Worm (Caenorhabditis elegans) whole organism, L4 larva: ENCODE measurements around the gene C37C3.12.

Experiments used
- D1046.2 ChIP-seq: fragments of 200-800 bp; sonication (Bioruptor generic); IDR thresholded peaks from 2 replicates; pipeline ENCODE4 v1.3.6; 2022; ENCODE audit warnings: missing genetic modification characterization, missing compliant biosample characterization
- F10B5.3 ChIP-seq: sonication (generic microtip); optimal IDR thresholded peaks from 2 replicates; lab custom pipeline; 2016; ENCODE audit warnings: mild to moderate bottlenecking, missing genetic modification characterization, missing compliant biosample characterization
- F26F4.8 ChIP-seq: fragments of 200-800 bp; sonication (Bioruptor generic); conservative IDR thresholded peaks from 2 replicates; pipeline ENCODE4 v1.3.6; 2022; ENCODE audit warnings: missing genetic modification characterization, missing compliant biosample characterization
- F37D6.2 ChIP-seq: sonication (generic microtip); optimal IDR thresholded peaks from 2 replicates; lab custom pipeline; 2016; ENCODE audit warnings: mild to moderate bottlenecking, missing genetic modification characterization, missing compliant biosample characterization
- F44E2.7 ChIP-seq: fragments of 200-800 bp; sonication (Bioruptor generic); IDR thresholded peaks from 2 replicates; pipeline ENCODE4 v2.1.2; 2022; ENCODE audit warnings: missing genetic modification characterization, missing compliant biosample characterization
- T20F7.1 ChIP-seq: fragments of 200-800 bp; sonication (Bioruptor generic); optimal IDR thresholded peaks from 2 replicates; lab custom pipeline; 2018; ENCODE audit warnings: mild to moderate bottlenecking, missing genetic modification characterization, missing compliant biosample characterization
- T26A8.4 ChIP-seq: fragments of 200-800 bp; sonication (Bioruptor generic); IDR thresholded peaks from 2 replicates; pipeline ENCODE4 v1.3.6; 2022; ENCODE audit warnings: missing genetic modification characterization, missing compliant biosample characterization
- Y48G9A.11 ChIP-seq: fragments of 200-800 bp; sonication (Bioruptor generic); IDR thresholded peaks from 2 replicates; pipeline ENCODE4 v1.3.6; 2022; ENCODE audit warnings: missing genetic modification reagents, missing genetic modification characterization, missing compliant biosample characterization
- Y5F2A.4 ChIP-seq: fragments of 200-800 bp; sonication (Bioruptor generic); optimal IDR thresholded peaks from 2 replicates; lab custom pipeline; 2018; ENCODE audit warnings: mild to moderate bottlenecking, missing genetic modification characterization, missing compliant biosample characterization
- Y75B8A.6 ChIP-seq: fragments of 200-800 bp; sonication (Bioruptor generic); IDR thresholded peaks from 2 replicates; pipeline ENCODE4 v1.3.6; 2022; ENCODE audit warnings: missing genetic modification reagents, missing genetic modification characterization, missing compliant biosample characterization
- aha-1 ChIP-seq: fragments of 150-350 bp; peaks from one replicate; lab custom pipeline; 2014; ENCODE audit warnings: missing biosample characterization, missing genetic modification characterization
- ama-1 ChIP-seq: fragments of 150-350 bp; optimal IDR thresholded peaks from 2 replicates; lab custom pipeline; 2014; ENCODE audit warnings: inconsistent platforms, mixed read lengths
- arid-1 ChIP-seq: fragments of 200-800 bp; sonication (Bioruptor generic); conservative IDR thresholded peaks from 2 replicates; pipeline ENCODE4 v1.3.6; 2022; ENCODE audit warnings: missing genetic modification reagents, missing genetic modification characterization, missing compliant biosample characterization
- ceh-44 ChIP-seq: fragments of 200-800 bp; sonication (Bioruptor generic); IDR thresholded peaks from 2 replicates; pipeline ENCODE4 v1.3.6; 2022; ENCODE audit warnings: missing genetic modification reagents, missing genetic modification characterization, missing compliant biosample characterization
- ces-1 ChIP-seq: fragments of 150-350 bp; sonication (generic microtip); optimal IDR thresholded peaks from 4 replicates; lab custom pipeline; 2014; ENCODE audit warnings: missing biosample characterization, missing genetic modification reagents, missing genetic modification characterization
- cey-2 ChIP-seq: sonication (generic microtip); optimal IDR thresholded peaks from 3 replicates; lab custom pipeline; 2017; ENCODE audit warnings: missing genetic modification characterization, mild to moderate bottlenecking, missing compliant biosample characterization, antibody characterized with exemption, borderline replicate concordance; ENCODE audit not compliant: insufficient read depth
- ctbp-1 ChIP-seq: fragments of 200-800 bp; sonication (Bioruptor generic); IDR thresholded peaks from 2 replicates; pipeline ENCODE4 v1.3.6; 2022; ENCODE audit warnings: missing genetic modification reagents, missing genetic modification characterization, missing compliant biosample characterization
- daf-12 ChIP-seq: fragments of 150-350 bp; optimal IDR thresholded peaks from 2 replicates; lab custom pipeline; 2014; ENCODE audit warnings: missing biosample characterization, missing genetic modification reagents, missing genetic modification characterization
- daf-8 ChIP-seq: fragments of 200-800 bp; sonication (Bioruptor generic); IDR thresholded peaks from 2 replicates; pipeline ENCODE4 v1.3.6; 2022; ENCODE audit warnings: missing genetic modification characterization, missing compliant biosample characterization
- dmd-8 ChIP-seq: fragments of 200-800 bp; sonication (Bioruptor generic); IDR thresholded peaks from 2 replicates; pipeline ENCODE4 v1.3.6; 2022; ENCODE audit warnings: missing genetic modification characterization, missing compliant biosample characterization
- duxl-1 ChIP-seq: sonication (generic microtip); optimal IDR thresholded peaks from 2 replicates; lab custom pipeline; 2016; ENCODE audit warnings: mild to moderate bottlenecking, missing genetic modification characterization, moderate library complexity, missing compliant biosample characterization; ENCODE audit not compliant: poor library complexity
- dve-1 ChIP-seq: sonication (generic microtip); optimal IDR thresholded peaks from 2 replicates; lab custom pipeline; 2017; ENCODE audit warnings: antibody characterized with exemption, mild to moderate bottlenecking, missing genetic modification characterization, missing compliant biosample characterization; ENCODE audit not compliant: insufficient read depth
- egl-27 ChIP-seq: sonication (generic microtip); optimal IDR thresholded peaks from 3 replicates; lab custom pipeline; 2017; ENCODE audit warnings: missing biosample characterization, missing genetic modification reagents, missing genetic modification characterization
- hlh-11 ChIP-seq: fragments of 200-800 bp; sonication (Bioruptor generic); optimal IDR thresholded peaks from 2 replicates; lab custom pipeline; 2018; ENCODE audit warnings: mild to moderate bottlenecking, missing genetic modification characterization, missing compliant biosample characterization
- jun-1 ChIP-seq: fragments of 150-350 bp; optimal IDR thresholded peaks from 2 replicates; lab custom pipeline; 2014; ENCODE audit warnings: missing biosample characterization, missing genetic modification reagents, missing genetic modification characterization
- lim-7 ChIP-seq: fragments of 200-800 bp; sonication (Bioruptor generic); IDR thresholded peaks from 2 replicates; pipeline ENCODE4 v1.3.6; 2022; ENCODE audit warnings: missing genetic modification characterization, missing compliant biosample characterization
- lin-1 ChIP-seq: fragments of 200-800 bp; sonication (Bioruptor generic); IDR thresholded peaks from 2 replicates; pipeline ENCODE4 v1.3.6; 2022; ENCODE audit warnings: missing genetic modification reagents, missing genetic modification characterization, missing compliant biosample characterization
- lin-13 ChIP-seq: fragments of 150-350 bp; optimal IDR thresholded peaks from 2 replicates; lab custom pipeline; 2014; ENCODE audit warnings: missing biosample characterization, missing genetic modification reagents, missing genetic modification characterization
- lin-15B ChIP-seq: fragments of 150-350 bp; sonication (generic microtip); optimal IDR thresholded peaks from 3 replicates; lab custom pipeline; 2014; ENCODE audit warnings: missing biosample characterization, missing genetic modification characterization
- lin-39 ChIP-seq: fragments of 150-350 bp; optimal IDR thresholded peaks from 2 replicates; lab custom pipeline; 2014; ENCODE audit warnings: missing biosample characterization, missing genetic modification reagents, missing genetic modification characterization
- lir-3 ChIP-seq: sonication (generic microtip); optimal IDR thresholded peaks from 2 replicates; lab custom pipeline; 2016; ENCODE audit warnings: mild to moderate bottlenecking, missing genetic modification characterization, missing compliant biosample characterization
- lsy-2 ChIP-seq, 2 experiments: fragments of 150-350 bp in 1 of 2; sonication (generic microtip) in 1 of 2; optimal IDR thresholded peaks; 2 replicates each; lab custom pipeline; 2014 to 2017; ENCODE audit warnings: missing biosample characterization in 2 of 2, missing genetic modification characterization in 2 of 2
- mdl-1 ChIP-seq, 2 experiments: fragments of 150-350 bp in 1 of 2; sonication (generic microtip) in 1 of 2; optimal IDR thresholded peaks; 2 replicates each; lab custom pipeline; 2014 to 2017; ENCODE audit warnings: missing biosample characterization in 2 of 2, missing genetic modification characterization in 2 of 2
- mes-2 ChIP-seq: sonication (generic microtip); optimal IDR thresholded peaks from 2 replicates; lab custom pipeline; 2016; ENCODE audit warnings: missing genotype, mild to moderate bottlenecking, missing genetic modification characterization, missing compliant biosample characterization; ENCODE audit not compliant: poor library complexity, severe bottlenecking
- mxl-2 ChIP-seq: fragments of 200-800 bp; sonication (Bioruptor generic); conservative IDR thresholded peaks from 2 replicates; pipeline ENCODE4 v1.3.6; 2022; ENCODE audit warnings: missing genetic modification reagents, missing genetic modification characterization, missing compliant biosample characterization
- nhr-10 ChIP-seq: fragments of 150-350 bp; optimal IDR thresholded peaks from 2 replicates; lab custom pipeline; 2014; ENCODE audit warnings: missing biosample characterization, missing genetic modification characterization
- nhr-102 ChIP-seq: sonication (generic microtip); optimal IDR thresholded peaks from 2 replicates; lab custom pipeline; 2016; ENCODE audit warnings: mild to moderate bottlenecking, missing genetic modification characterization, moderate library complexity, missing compliant biosample characterization
- nhr-11 ChIP-seq: fragments of 150-350 bp; optimal IDR thresholded peaks from 2 replicates; lab custom pipeline; 2014; ENCODE audit warnings: missing biosample characterization, missing genetic modification characterization
- nhr-237 ChIP-seq: sonication (generic microtip); optimal IDR thresholded peaks from 2 replicates; lab custom pipeline; 2017; ENCODE audit warnings: missing biosample characterization, missing genetic modification characterization
- nhr-25 ChIP-seq: sonication (generic microtip); optimal IDR thresholded peaks from 2 replicates; lab custom pipeline; 2017; ENCODE audit warnings: missing genetic modification characterization, mild to moderate bottlenecking, missing compliant biosample characterization, antibody characterized with exemption, moderate library complexity, borderline replicate concordance; ENCODE audit not compliant: insufficient read depth
- nhr-41 ChIP-seq: fragments of 200-800 bp; sonication (Bioruptor generic); IDR thresholded peaks from 2 replicates; pipeline ENCODE4 v1.3.6; 2022; ENCODE audit warnings: missing genetic modification reagents, missing genetic modification characterization, missing compliant biosample characterization
- nhr-42 ChIP-seq: fragments of 200-800 bp; sonication (Bioruptor generic); IDR thresholded peaks from 2 replicates; pipeline ENCODE4 v1.3.6; 2022; ENCODE audit warnings: missing genetic modification characterization, missing compliant biosample characterization
- nhr-48 ChIP-seq: sonication (generic microtip); optimal IDR thresholded peaks from 2 replicates; lab custom pipeline; 2016; ENCODE audit warnings: mild to moderate bottlenecking, missing genetic modification characterization, missing compliant biosample characterization
- nhr-76 ChIP-seq: fragments of 150-350 bp; optimal IDR thresholded peaks from 2 replicates; lab custom pipeline; 2014; ENCODE audit warnings: missing biosample characterization, missing genetic modification characterization
- pha-4 ChIP-seq, 2 experiments: fragments of 150-350 bp in 1 of 2; fragments of 200-800 bp in 1 of 2; sonication (Bioruptor generic) in 1 of 2; IDR thresholded peaks in 1 of 2; optimal IDR thresholded peaks in 1 of 2; 2 replicates each; pipeline versions ENCODE4 v1.3.6 to Lab custom; 2014 to 2022; ENCODE audit warnings: missing genetic modification characterization in 2 of 2, missing genetic modification reagents in 2 of 2, missing biosample characterization in 1 of 2, missing compliant biosample characterization in 1 of 2
- rbr-2 ChIP-seq: sonication (generic microtip); optimal IDR thresholded peaks from 2 replicates; lab custom pipeline; 2016; ENCODE audit warnings: missing genotype, missing genetic modification characterization, missing compliant biosample characterization
- tag-97 ChIP-seq: fragments of 200-800 bp; sonication (Bioruptor generic); IDR thresholded peaks from 2 replicates; pipeline ENCODE4 v1.3.6; 2022; ENCODE audit warnings: missing genetic modification characterization, missing compliant biosample characterization
- zfp-3 ChIP-seq: fragments of 200-800 bp; sonication (Bioruptor generic); conservative IDR thresholded peaks from 2 replicates; pipeline ENCODE4 v1.3.6; 2022; ENCODE audit warnings: missing genetic modification reagents, missing genetic modification characterization, missing compliant biosample characterization

C37C3.12 gene

DNA sequence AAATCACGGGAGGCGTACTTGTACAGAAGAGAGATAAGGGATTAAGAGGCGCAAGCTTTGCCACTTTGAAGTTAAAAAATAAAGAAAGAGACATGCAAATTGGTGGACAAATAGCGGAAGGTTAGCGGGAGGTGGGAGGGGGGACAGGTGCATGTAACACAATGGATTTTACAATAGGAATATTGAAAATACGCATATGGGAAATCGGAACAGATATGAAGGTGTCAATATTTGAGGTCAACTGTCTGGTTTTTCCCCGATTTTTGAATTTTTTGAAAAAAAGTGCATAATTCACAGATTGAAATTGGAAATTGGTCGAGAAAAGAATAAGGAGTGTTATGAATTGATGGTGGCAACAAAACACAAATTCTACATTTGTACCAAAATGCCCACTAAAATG lies 22.4 kb upstream of the C37C3.12 start, which contains the start of gene C37C3.17 (continued):
- TF ChIP-seq mdl-1 (tag; optimal IDR thresholded peaks at IDR 0.05; lab: Kevin White, UChicago) (no peak), arid-1 (GFP tag; lab: Robert Waterston, UW) (no peak), nhr-25 (tag; lab: Kevin White, UChicago) (no peak), daf-12 (tag; lab: Kevin White, UChicago) (no peak), cey-2 (tag; lab: Kevin White, UChicago) (no peak)

DNA sequence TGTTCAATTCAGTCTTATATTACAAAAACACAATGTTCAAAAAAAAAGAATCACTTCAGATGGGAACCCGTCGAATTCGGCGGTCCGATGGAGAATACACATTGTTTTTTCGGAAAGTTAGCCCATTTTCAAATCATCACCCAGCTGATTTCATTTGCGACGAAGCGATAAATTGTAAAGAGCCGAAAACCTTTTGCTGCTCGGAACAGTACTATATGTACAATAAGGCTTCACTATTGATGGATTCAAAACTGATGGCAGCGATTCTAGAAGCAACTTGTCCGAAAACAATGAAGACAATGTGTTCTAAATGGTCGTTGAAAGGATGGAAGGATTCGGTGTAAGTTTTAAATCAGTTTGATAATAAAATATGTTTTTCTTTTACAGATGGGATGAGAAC lies 18.5 kb upstream of the C37C3.12 start, which contains the start of gene C37C3.1:
Gene C37C3.1 (plus strand): TSS at position 33 of the 400 bp plus-strand sequence.
- no peak for TF ChIP-seq T20F7.1 (GFP tag; lab: Kevin White, UChicago)
- 0 out of 2 replicates have a peak, but pooled peaks have one; percentile 13 for TF ChIP-seq daf-8 (GFP tag; lab: Robert Waterston, UW)
- no peak for TF ChIP-seq egl-27 (tag; lab: Kevin White, UChicago)
- peak; percentile 14 for TF ChIP-seq dve-1 (tag; lab: Kevin White, UChicago)
- peak; percentile 94 for TF ChIP-seq aha-1 (tag; lab: Kevin White, UChicago)
- peak; percentile 15 for TF ChIP-seq nhr-48 (tag; lab: Kevin White, UChicago)
- peak; percentile 24 for TF ChIP-seq Y5F2A.4
- no peak for TF ChIP-seq Y75B8A.6 (GFP tag; lab: Robert Waterston, UW)
- peak; percentile 84 for TF ChIP-seq ama-1 (lab: Kevin White, UChicago)
- no peak for TF ChIP-seq Y48G9A.11 (GFP tag; lab: Robert Waterston, UW)
- TF ChIP-seq lin-13 (GFP tag; lab: Kevin White, UChicago) = peak; percentile 57
- TF ChIP-seq zfp-3 (GFP tag; lab: Robert Waterston, UW) = 0 out of 2 replicates have a peak, but pooled peaks have one; percentile 47
- no peak; the same call in 1 of the 2 replicates for TF ChIP-seq lin-1
- TF ChIP-seq ctbp-1 (GFP tag; lab: Robert Waterston, UW) = 0 out of 2 replicates have a peak, but pooled peaks have one; percentile 49
- no peak for TF ChIP-seq mxl-2 (GFP tag; lab: Robert Waterston, UW)
- TF ChIP-seq F44E2.7 (GFP tag; lab: Robert Waterston, UW) = no peak
- no peak for TF ChIP-seq lir-3
- TF ChIP-seq F10B5.3 (tag; lab: Kevin White, UChicago) = peak; percentile 59
- TF ChIP-seq hlh-11 (tag; lab: Kevin White, UChicago) = no peak
- TF ChIP-seq tag-97 = no peak
- no peak for TF ChIP-seq nhr-10 (tag; lab: Kevin White, UChicago)
- TF ChIP-seq ces-1 (GFP tag; lab: Kevin White, UChicago) = no peak
- TF ChIP-seq F37D6.2 (tag; lab: Kevin White, UChicago) = no peak
- TF ChIP-seq lin-39 (tag; lab: Kevin White, UChicago) = no peak
- no peak for TF ChIP-seq nhr-41 (GFP tag; lab: Robert Waterston, UW)
- TF ChIP-seq F26F4.8 (GFP tag; lab: Robert Waterston, UW) = no peak
- no peak for TF ChIP-seq nhr-76
- no peak for TF ChIP-seq pha-4 (GFP tag; IDR thresholded peaks at IDR 0.05; lab: Robert Waterston, UW)
- TF ChIP-seq pha-4 (tag; optimal IDR thresholded peaks at IDR 0.05; lab: Kevin White, UChicago) = no peak
- peak in 1 of 2 experiments; percentile 59 for TF ChIP-seq lsy-2 (tag; optimal IDR thresholded peaks at IDR 0.05; lab: Kevin White, UChicago)
- no peak for TF ChIP-seq D1046.2 (GFP tag; lab: Robert Waterston, UW)
- TF ChIP-seq duxl-1 (tag; lab: Kevin White, UChicago) = no peak
- TF ChIP-seq nhr-102 (tag; lab: Kevin White, UChicago) = peak; percentile 69
- peak; percentile 81 for TF ChIP-seq T26A8.4 (GFP tag; lab: Robert Waterston, UW)
- TF ChIP-seq lin-15B (tag; lab: Kevin White, UChicago) = no peak
- no peak for TF ChIP-seq jun-1
- no peak for TF ChIP-seq nhr-11 (tag; lab: Kevin White, UChicago)
- peak; percentile 11 for TF ChIP-seq rbr-2
- no peak for TF ChIP-seq nhr-237 (tag; lab: Kevin White, UChicago)
- no peak for TF ChIP-seq mes-2 (tag; lab: Kevin White, UChicago)
- TF ChIP-seq ceh-44 = no peak
- no peak for TF ChIP-seq lim-7
- 0 out of 2 replicates have a peak, but pooled peaks have one; percentile 24 for TF ChIP-seq dmd-8
- TF ChIP-seq nhr-42 = no peak
